Fruit fly (Drosophila melanogaster) whole organism, embryonic: ENCODE data around the gene CG6511.

ENCODE experiments used
- Adf1 ChIP-seq: fragments of 200-800 bp; sonication (Bioruptor generic); IDR thresholded peaks from 2 replicates; pipeline ENCODE4 v1.3.6; 2022; ENCODE audit warnings: missing biosample characterization, missing genetic modification characterization
- B-H1 ChIP-seq: fragments of 200-800 bp; sonication (Bioruptor generic); IDR thresholded peaks from 3 replicates; pipeline ENCODE4 v1.3.6; 2022; ENCODE audit warnings: missing biosample characterization, missing genetic modification characterization
- Blimp-1 ChIP-seq: fragments of 200-800 bp; sonication (Bioruptor generic); optimal IDR thresholded peaks from 3 replicates; lab custom pipeline; 2018; ENCODE audit warnings: missing biosample characterization, missing genetic modification characterization, mild to moderate bottlenecking, moderate library complexity, missing genetic modification reagents
- CG10147 ChIP-seq: fragments of 200-800 bp; sonication (Bioruptor generic); optimal IDR thresholded peaks from 2 replicates; lab custom pipeline; 2019; ENCODE audit warnings: missing biosample characterization, mild to moderate bottlenecking, missing genetic modification characterization, moderate library complexity
- CG10209 ChIP-seq: fragments of 200-800 bp; sonication (Bioruptor generic); optimal IDR thresholded peaks from 3 replicates; lab custom pipeline; 2017; ENCODE audit warnings: missing biosample characterization, mild to moderate bottlenecking, missing genetic modification characterization, missing genetic modification reagents
- CG10462 ChIP-seq: fragments of 200-800 bp; sonication (Bioruptor generic); optimal IDR thresholded peaks from 2 replicates; lab custom pipeline; 2016; ENCODE audit warnings: missing biosample characterization, missing genetic modification characterization
- CG11085 ChIP-seq: fragments of 200-800 bp; sonication (Bioruptor generic); IDR thresholded peaks from 2 replicates; pipeline ENCODE4 v1.3.6; 2022; ENCODE audit warnings: missing biosample characterization, missing genetic modification characterization
- CG11247 ChIP-seq: fragments of 200-800 bp; sonication (Bioruptor generic); IDR thresholded peaks from 2 replicates; pipeline ENCODE4 v1.3.6; 2022; ENCODE audit warnings: missing biosample characterization, missing genetic modification characterization
- CG12942 ChIP-seq: fragments of 200-800 bp; sonication (Bioruptor generic); optimal IDR thresholded peaks from 3 replicates; lab custom pipeline; 2016; ENCODE audit warnings: missing biosample characterization, missing genetic modification characterization
- CG13123 ChIP-seq: fragments of 200-800 bp; sonication (Bioruptor generic); optimal IDR thresholded peaks from 2 replicates; lab custom pipeline; 2016; ENCODE audit warnings: missing biosample characterization, missing genetic modification characterization
- CG14441 ChIP-seq: fragments of 200-800 bp; sonication (Bioruptor generic); IDR thresholded peaks from 2 replicates; pipeline ENCODE4 v1.3.6; 2022; ENCODE audit warnings: missing biosample characterization, missing genetic modification characterization
- CG14710 ChIP-seq: fragments of 200-800 bp; sonication (Bioruptor generic); optimal IDR thresholded peaks from 3 replicates; lab custom pipeline; 2019; ENCODE audit warnings: missing biosample characterization, mild to moderate bottlenecking, missing genetic modification characterization, moderate library complexity
- CG15269 ChIP-seq: fragments of 200-800 bp; sonication (Bioruptor generic); optimal IDR thresholded peaks from 2 replicates; lab custom pipeline; 2018; ENCODE audit warnings: missing biosample characterization, mild to moderate bottlenecking, missing genetic modification characterization, moderate library complexity
- CG17829 ChIP-seq: fragments of 200-800 bp; optimal IDR thresholded peaks from 2 replicates; lab custom pipeline; 2019; ENCODE audit warnings: missing biosample characterization, mild to moderate bottlenecking, missing genetic modification characterization, moderate library complexity
- CG34376 ChIP-seq: fragments of 200-800 bp; sonication (Bioruptor generic); optimal IDR thresholded peaks from 2 replicates; lab custom pipeline; 2018; ENCODE audit warnings: missing biosample characterization, mild to moderate bottlenecking, missing genetic modification characterization
- CG3838 ChIP-seq: fragments of 200-800 bp; sonication (Bioruptor generic); optimal IDR thresholded peaks from 3 replicates; lab custom pipeline; 2016; ENCODE audit warnings: missing biosample characterization, missing genetic modification characterization
- CG5245 ChIP-seq: fragments of 200-800 bp; sonication (Bioruptor generic); optimal IDR thresholded peaks from 3 replicates; lab custom pipeline; 2016; ENCODE audit warnings: missing biosample characterization, missing genetic modification characterization
- CG6272 ChIP-seq: fragments of 200-800 bp; sonication (Bioruptor generic); IDR thresholded peaks from 2 replicates; pipeline ENCODE4 v1.3.6; 2022; ENCODE audit warnings: missing biosample characterization, missing genetic modification characterization
- CG7556 ChIP-seq: fragments of 200-800 bp; sonication (Bioruptor generic); optimal IDR thresholded peaks from 2 replicates; lab custom pipeline; 2017; ENCODE audit warnings: missing biosample characterization, mild to moderate bottlenecking, missing genetic modification characterization
- CG8281 ChIP-seq: fragments of 200-800 bp; sonication (Bioruptor generic); optimal IDR thresholded peaks from 2 replicates; lab custom pipeline; 2018; ENCODE audit warnings: missing biosample characterization, mild to moderate bottlenecking, missing genetic modification characterization, moderate library complexity
- CG9932 ChIP-seq: fragments of 200-800 bp; sonication (Bioruptor generic); IDR thresholded peaks from 2 replicates; pipeline ENCODE4 v1.3.6; 2022; ENCODE audit warnings: missing biosample characterization, missing genetic modification characterization
- Dad ChIP-seq: fragments of 200-800 bp; sonication (Bioruptor generic); optimal IDR thresholded peaks from 3 replicates; lab custom pipeline; 2016; ENCODE audit warnings: missing biosample characterization, missing genetic modification characterization
- Dll ChIP-seq: fragments of 200-800 bp; sonication (Bioruptor generic); IDR thresholded peaks from 4 replicates; pipeline ENCODE4 v1.3.6; 2022; ENCODE audit warnings: missing biosample characterization, missing genetic modification characterization; ENCODE audit not compliant: partially characterized antibody
- E2f2 ChIP-seq: fragments of 200-800 bp; sonication (Bioruptor generic); IDR thresholded peaks from 2 replicates; pipeline ENCODE4 v1.3.6; 2022; ENCODE audit warnings: missing biosample characterization, missing genetic modification characterization
- Ets65A ChIP-seq: fragments of 200-800 bp; sonication (Bioruptor generic); peaks from one replicate; lab custom pipeline; 2016; ENCODE audit warnings: missing biosample characterization, missing genetic modification characterization
- Fer3 ChIP-seq: fragments of 200-800 bp; sonication (Bioruptor generic); optimal IDR thresholded peaks from 2 replicates; lab custom pipeline; 2018; ENCODE audit warnings: missing biosample characterization, mild to moderate bottlenecking, missing genetic modification characterization, moderate library complexity
- Jarid2 ChIP-seq: fragments of 200-800 bp; sonication (Bioruptor generic); optimal IDR thresholded peaks from 3 replicates; lab custom pipeline; 2017; ENCODE audit warnings: mild to moderate bottlenecking, missing biosample characterization, missing genetic modification reagents, missing genetic modification characterization
- Med ChIP-seq: fragments of 200-800 bp; sonication (Bioruptor generic); peaks from one replicate; lab custom pipeline; 2016; ENCODE audit warnings: missing biosample characterization, missing genetic modification characterization, mild to moderate bottlenecking, inconsistent platforms, moderate library complexity
- NC2β ChIP-seq: fragments of 200-800 bp; sonication (Bioruptor generic); optimal IDR thresholded peaks from 2 replicates; lab custom pipeline; 2016; ENCODE audit warnings: missing biosample characterization, missing genetic modification characterization
- Rx ChIP-seq: fragments of 200-800 bp; sonication (Bioruptor generic); IDR thresholded peaks from 2 replicates; pipeline ENCODE4 v1.3.6; 2022; ENCODE audit warnings: missing biosample characterization, missing genetic modification characterization
- al ChIP-seq: fragments of 200-800 bp; sonication (Bioruptor generic); IDR thresholded peaks from 2 replicates; pipeline ENCODE4 v1.3.6; 2022; ENCODE audit warnings: missing biosample characterization, missing genetic modification characterization
- chinmo ChIP-seq: fragments of 200-800 bp; sonication (Bioruptor generic); IDR thresholded peaks from 4 replicates; pipeline ENCODE4 v1.3.6; 2022; ENCODE audit warnings: missing biosample characterization, missing genetic modification characterization; ENCODE audit not compliant: partially characterized antibody
- chm ChIP-seq: fragments of 200-800 bp; sonication (Bioruptor generic); IDR thresholded peaks from 2 replicates; pipeline ENCODE4 v1.3.6; 2022; ENCODE audit warnings: missing biosample characterization, missing genetic modification characterization
- ems ChIP-seq: fragments of 200-800 bp; sonication (Bioruptor generic); optimal IDR thresholded peaks from 3 replicates; lab custom pipeline; 2016; ENCODE audit warnings: missing biosample characterization, missing genetic modification characterization
- esg ChIP-seq: fragments of 200-800 bp; sonication (Bioruptor generic); conservative IDR thresholded peaks from 2 replicates; pipeline ENCODE4 v1.3.6; 2022; ENCODE audit warnings: missing biosample characterization, missing genetic modification characterization
- kah ChIP-seq: fragments of 200-800 bp; sonication (Bioruptor generic); optimal IDR thresholded peaks from 2 replicates; lab custom pipeline; 2018; ENCODE audit warnings: missing biosample characterization, mild to moderate bottlenecking, missing genetic modification characterization
- prd ChIP-seq, 3 experiments: fragments of >200 bp in 2 of 3; fragments of 200-800 bp in 1 of 3; sonication (Bioruptor generic) in 1 of 3; optimal IDR thresholded peaks in 2 of 3; IDR thresholded peaks in 1 of 3; 2 replicates in 2 of 3; 3 replicates in 1 of 3; pipeline versions ENCODE4 v1.3.6 to Lab custom; 2017 to 2022; ENCODE audit warnings: missing biosample characterization in 1 of 3, missing genetic modification characterization in 1 of 3
- sd ChIP-seq: fragments of 200-800 bp; sonication (Bioruptor generic); optimal IDR thresholded peaks from 3 replicates; lab custom pipeline; 2018; ENCODE audit warnings: missing biosample characterization, mild to moderate bottlenecking, missing genetic modification characterization, moderate library complexity
- seq ChIP-seq: fragments of 200-800 bp; sonication (Bioruptor generic); IDR thresholded peaks from 2 replicates; pipeline ENCODE4 v1.3.6; 2022; ENCODE audit warnings: missing biosample characterization, missing genetic modification characterization
- shn ChIP-seq: fragments of 200-800 bp; sonication (Bioruptor generic); optimal IDR thresholded peaks from 3 replicates; lab custom pipeline; 2016; ENCODE audit warnings: missing biosample characterization, missing genetic modification characterization
- so ChIP-seq: fragments of 200-800 bp; sonication (Bioruptor generic); IDR thresholded peaks from 3 replicates; pipeline ENCODE4 v1.3.6; 2022; ENCODE audit warnings: missing biosample characterization, missing genetic modification characterization
- tna ChIP-seq: fragments of 200-800 bp; sonication (Bioruptor generic); IDR thresholded peaks from 2 replicates; pipeline ENCODE4 v1.3.6; 2022; ENCODE audit warnings: missing biosample characterization, missing genetic modification characterization; ENCODE audit not compliant: partially characterized antibody
- unc-4 ChIP-seq: fragments of 200-800 bp; sonication (Bioruptor generic); IDR thresholded peaks from 2 replicates; pipeline ENCODE4 v1.3.6; 2022; ENCODE audit warnings: missing biosample characterization, missing genetic modification characterization; ENCODE audit not compliant: partially characterized antibody
- unpg ChIP-seq: fragments of 200-800 bp; sonication (Bioruptor generic); optimal IDR thresholded peaks from 3 replicates; lab custom pipeline; 2018; ENCODE audit warnings: missing biosample characterization, mild to moderate bottlenecking, missing genetic modification characterization, moderate library complexity
- usp ChIP-seq: fragments of >200 bp; optimal IDR thresholded peaks from 2 replicates; lab custom pipeline; 2017; ENCODE audit warnings: missing biosample characterization, missing genetic modification characterization
- vvl ChIP-seq: fragments of 200-800 bp; sonication (Bioruptor generic); IDR thresholded peaks from 2 replicates; pipeline ENCODE4 v1.3.6; 2022; ENCODE audit warnings: missing biosample characterization, missing genetic modification characterization

Gene CG6511

dm6 chr3L:8753592-8753991 is 32.5 kb downstream of the CG6511 start, which contains the start of gene Fhos:
Gene Fhos (plus strand): TSS chr3L:8753619.
- TF ChIP-seq ems (no peak), chinmo (GFP tag; lab: Robert Waterston, UW) (0 out of 4 replicates have a peak, but pooled peaks have one; percentile 18), sd (tag; lab: Kevin White, UChicago) (peak; percentile 9)
- TF ChIP-seq, all 482 proteins: peak for 2

dm6 chr3L:8755689-8756088 is 34.6 kb downstream of the CG6511 start, which contains the start of gene CG6576:
Gene CG6576 (plus strand): TSS chr3L:8755989.
- TF ChIP-seq CG34376 (GFP tag; lab: Kevin White, UChicago) (no peak), CG5245 (GFP tag; lab: Kevin White, UChicago) (no peak), CG11247 (GFP tag; lab: Robert Waterston, UW) (no peak), Ets65A (no peak)

dm6 chr3L:8763037-8763454 is 41.9 kb downstream of the CG6511 start:
- TF ChIP-seq CG10209 (GFP tag; lab: Kevin White, UChicago) = peak; percentile 42
- peak; percentile 34 for TF ChIP-seq Fer3 (tag; lab: Kevin White, UChicago)
- TF ChIP-seq unpg (GFP tag; lab: Kevin White, UChicago) = peak; percentile 45
- TF ChIP-seq Dll (GFP tag; lab: Robert Waterston, UW) = 0 out of 4 replicates have a peak, but pooled peaks have one; percentile 46
- TF ChIP-seq unc-4 (GFP tag; lab: Robert Waterston, UW) = no peak
- TF ChIP-seq vvl = peak; percentile 75
- no peak for TF ChIP-seq CG13123 (GFP tag; lab: Kevin White, UChicago)
- TF ChIP-seq Jarid2 (GFP tag; lab: Kevin White, UChicago) = no peak
- TF ChIP-seq CG6272 = no peak; the same call in 1 of the 2 replicates
- peak; percentile 74 for TF ChIP-seq CG14441
- no peak for TF ChIP-seq usp (GFP tag; lab: Kevin White, UChicago)
- TF ChIP-seq E2f2 (GFP tag; lab: Robert Waterston, UW) = peak; percentile 38; the same call in 1 of the 2 replicates
- TF ChIP-seq tna = peak; percentile 91
- no peak for TF ChIP-seq kah (GFP tag; lab: Kevin White, UChicago)
- TF ChIP-seq CG17829 (tag; lab: Kevin White, UChicago) = no peak
- no peak for TF ChIP-seq CG5245 (GFP tag; lab: Kevin White, UChicago)
- TF ChIP-seq CG10147 (GFP tag; lab: Kevin White, UChicago) = no peak
- TF ChIP-seq CG10462 (GFP tag; lab: Kevin White, UChicago) = peak; percentile 14
- no peak for TF ChIP-seq CG8281 (tag; lab: Kevin White, UChicago)
- TF ChIP-seq B-H1 = peak; percentile 32; the same call in 2 of the 3 replicates
- TF ChIP-seq CG11085 (GFP tag; lab: Robert Waterston, UW) = 0 out of 2 replicates have a peak, but pooled peaks have one; percentile 44
- no peak for TF ChIP-seq NC2β (GFP tag; lab: Kevin White, UChicago)
- TF ChIP-seq CG14710 = no peak
- peak; percentile 26 for TF ChIP-seq CG7556 (GFP tag; lab: Kevin White, UChicago)
- TF ChIP-seq seq (GFP tag; lab: Robert Waterston, UW) = no peak
- TF ChIP-seq prd (optimal IDR thresholded peaks at IDR 0.05; lab: Kevin White, UChicago) = no peak
- peak; percentile 52; the same call in 1 of the 3 replicates for TF ChIP-seq prd (GFP tag; IDR thresholded peaks at IDR 0.05; lab: Robert Waterston, UW)
- peak; percentile 3 for TF ChIP-seq shn
- TF ChIP-seq Adf1 (GFP tag; lab: Robert Waterston, UW) = 0 out of 2 replicates have a peak, but pooled peaks have one; percentile 18
- TF ChIP-seq so (GFP tag; lab: Robert Waterston, UW) = peak; percentile 64
- no peak for TF ChIP-seq CG12942 (GFP tag; lab: Kevin White, UChicago)
- peak; percentile 40 for TF ChIP-seq Rx (GFP tag; lab: Robert Waterston, UW)
- TF ChIP-seq Dad (GFP tag; lab: Kevin White, UChicago) = no peak
- peak; percentile 32 for TF ChIP-seq Blimp-1
- TF ChIP-seq Med (GFP tag; lab: Kevin White, UChicago) = peak; percentile 54
- TF ChIP-seq CG15269 (tag; lab: Kevin White, UChicago) = peak; percentile 53
- no peak for TF ChIP-seq al (GFP tag; lab: Robert Waterston, UW)
- TF ChIP-seq CG3838 = no peak
- TF ChIP-seq CG9932 (GFP tag; lab: Robert Waterston, UW) = peak; percentile 64
- peak; percentile 47 for TF ChIP-seq esg
- TF ChIP-seq chm (GFP tag; lab: Robert Waterston, UW) = no peak; the same call in 1 of the 2 replicates
